Worm (Caenorhabditis elegans): Measurements from ENCODE around the gene F09C6.13.

F09C6.13 gene

DNA sequence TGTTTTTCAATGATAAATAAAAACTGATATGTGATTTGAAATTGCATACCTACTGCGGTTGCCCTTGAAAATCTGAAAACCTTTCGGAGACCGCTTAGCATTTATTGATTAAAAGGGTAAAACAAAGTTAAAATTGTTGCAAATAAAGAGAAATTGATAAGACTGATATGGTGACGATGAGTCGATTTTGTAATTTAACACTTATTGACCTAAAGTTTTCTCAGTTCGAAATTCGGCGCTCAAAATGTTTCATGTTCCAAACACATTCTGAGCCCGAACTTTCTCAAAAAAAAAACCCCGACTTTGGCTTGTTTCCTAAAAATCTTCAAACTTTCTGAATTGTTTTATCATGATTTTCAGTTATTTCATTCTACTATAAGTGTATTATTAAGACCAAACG lies 43.9 kb upstream of the F09C6.13 start, which contains the start of gene clec-40:
TSS of gene clec-40 (minus strand) at position 101 of the 400 bp plus-strand sequence.
- no peak for TF ChIP-seq nhr-27 (tag; optimal IDR thresholded peaks at IDR 0.05)
- TF ChIP-seq lin-54 (GFP tag; optimal IDR thresholded peaks at IDR 0.05) = no peak
- no peak for TF ChIP-seq mxl-1 (tag; optimal IDR thresholded peaks at IDR 0.05)
- no peak for TF ChIP-seq ceh-27 (GFP tag; optimal IDR thresholded peaks at IDR 0.05)
- TF ChIP-seq B0336.3 (GFP tag; IDR thresholded peaks at IDR 0.05) = no peak
- no peak for TF ChIP-seq die-1 (tag; optimal IDR thresholded peaks at IDR 0.05)
- TF ChIP-seq ama-1 (optimal IDR thresholded peaks at IDR 0.05) = no peak
- no peak for TF ChIP-seq ama-1 (GFP tag; optimal IDR thresholded peaks at IDR 0.05)
- no peak for TF ChIP-seq K11D2.4 (GFP tag; IDR thresholded peaks at IDR 0.05)

DNA sequence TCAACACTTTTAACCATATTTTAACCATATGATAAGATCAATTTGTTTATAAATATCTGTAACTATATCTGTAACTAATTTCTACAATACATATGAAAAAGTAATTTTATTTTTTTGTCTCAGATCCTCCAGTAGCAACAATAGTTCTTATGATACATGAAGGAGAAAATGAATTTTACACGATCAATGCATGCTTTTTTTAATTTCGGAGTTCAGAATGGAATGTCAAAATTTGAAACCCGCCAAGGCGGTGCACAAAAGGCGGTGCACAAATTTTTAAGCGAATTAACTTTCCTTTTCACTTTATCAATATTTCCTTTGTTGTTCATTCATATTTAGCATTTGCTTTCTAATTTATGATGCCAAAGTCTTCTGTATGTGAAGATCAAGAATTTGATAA lies 41.9 kb upstream of the F09C6.13 start, which contains the start of gene clec-25:
TSS of gene clec-25 (plus strand) at position 301 of the 400 bp plus-strand sequence.
- TF ChIP-seq ceh-58 (GFP tag; IDR thresholded peaks at IDR 0.05) (no peak), nfya-2 (GFP tag; IDR thresholded peaks at IDR 0.05) (no peak), hlh-26 (GFP tag; conservative IDR thresholded peaks at IDR 0.05) (no peak), ztf-26 (tag; optimal IDR thresholded peaks at IDR 0.05) (no peak), attf-3 (GFP tag; conservative IDR thresholded peaks at IDR 0.05) (no peak)

DNA sequence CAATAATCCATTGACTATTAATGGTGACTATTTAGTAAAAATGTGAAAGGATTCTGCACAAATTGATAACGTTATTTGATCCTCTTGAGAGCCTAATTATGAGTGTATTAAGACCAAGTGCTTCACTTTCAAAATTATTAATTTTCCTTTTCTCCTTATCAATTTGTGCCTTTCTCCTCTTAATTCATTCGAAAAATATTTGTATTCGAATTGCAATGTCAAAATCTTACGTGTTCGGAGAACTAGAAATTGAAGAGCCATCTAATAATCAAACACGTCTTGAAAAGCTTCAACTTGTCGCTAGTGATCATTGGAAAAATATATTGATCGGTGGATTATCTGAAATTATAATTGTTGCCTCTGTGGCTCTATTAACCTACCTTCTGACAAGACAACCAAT lies 36.3 kb upstream of the F09C6.13 start, which contains the start of the genes clec-36 and clec-26:
TSS of gene clec-36 (minus strand) at position 101 of the 400 bp plus-strand sequence.
TSS of gene clec-26 (plus strand) at position 114 of the 400 bp plus-strand sequence.
- TF ChIP-seq F55B11.4 (tag; optimal IDR thresholded peaks at IDR 0.05; ENCODE audit: borderline replicate concordance, insufficient read depth) = no peak
- TF ChIP-seq nhr-80 (tag; optimal IDR thresholded peaks at IDR 0.05) = peak; percentile 18

DNA sequence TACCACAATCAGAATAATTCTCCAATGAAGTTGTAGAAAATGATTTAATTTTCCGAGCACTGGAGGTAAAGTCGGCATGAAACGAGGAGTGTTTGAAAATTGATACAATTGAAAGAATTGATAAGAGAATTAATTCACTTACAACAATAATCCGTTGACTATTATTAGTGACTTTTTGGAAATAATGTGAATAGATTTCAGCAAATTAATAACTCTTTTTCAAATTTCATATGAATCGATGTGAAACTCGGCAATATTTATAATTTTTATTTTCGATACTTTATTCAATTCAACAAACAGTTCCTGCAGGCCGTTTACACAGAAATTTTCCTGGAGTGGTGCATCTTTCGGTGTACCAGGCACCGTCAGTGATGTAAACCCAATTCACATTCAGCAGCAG lies 32.8 kb upstream of the F09C6.13 start, which contains the start of gene clec-37:
TSS of gene clec-37 (minus strand) at position 101 of the 400 bp plus-strand sequence.
- no peak for TF ChIP-seq dox-1 (GFP tag; IDR thresholded peaks at IDR 0.05)
- no peak for TF ChIP-seq snpc-1.3 (tag; optimal IDR thresholded peaks at IDR 0.05; ENCODE audit: insufficient read depth)
- TF ChIP-seq aptf-2 (GFP tag; conservative IDR thresholded peaks at IDR 0.05) = no peak
- TF ChIP-seq bed-2 (GFP tag; IDR thresholded peaks at IDR 0.05) = no peak
- TF ChIP-seq snpc-3.4 (tag; optimal IDR thresholded peaks at IDR 0.05) = no peak
- no peak for TF ChIP-seq ceh-27 (GFP tag; optimal IDR thresholded peaks at IDR 0.05)

DNA sequence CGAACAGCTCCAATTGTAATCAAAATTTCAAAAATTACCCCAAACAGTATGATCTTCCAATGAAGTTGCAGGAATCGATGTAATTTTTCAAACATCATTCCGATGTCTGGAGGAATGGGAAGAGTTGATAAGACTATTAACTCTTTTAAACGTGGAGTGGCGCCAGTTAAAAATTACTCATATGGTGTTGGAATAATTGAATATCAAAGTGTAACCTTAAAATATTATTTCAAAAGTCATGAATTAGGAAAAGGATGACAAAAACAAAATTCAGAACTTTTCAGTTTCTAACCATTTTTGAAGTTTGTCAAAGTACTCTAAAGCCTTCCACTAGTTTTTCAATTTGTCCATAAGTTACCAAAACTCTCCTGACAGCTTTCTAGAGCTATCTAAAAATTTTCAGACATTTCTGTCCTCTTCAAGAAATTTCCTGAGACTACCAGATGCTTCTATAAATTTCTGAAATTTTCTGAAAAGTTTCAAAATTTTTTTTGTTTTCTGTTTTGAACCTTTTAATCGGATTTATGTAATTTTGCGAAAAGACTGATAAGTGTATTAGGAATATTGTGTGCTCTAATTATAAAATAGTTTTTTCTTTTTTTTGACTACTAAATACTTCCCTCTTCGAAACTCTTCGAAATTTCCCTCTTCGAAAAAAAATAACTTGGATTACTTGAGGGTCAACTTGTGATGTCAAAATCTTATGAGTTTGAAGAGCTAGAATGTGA lies 30.7 kb upstream of the F09C6.13 start, which contains the start of the genes clec-35 and clec-27:
TSS of gene clec-35 (minus strand) at position 101 of the 728 bp plus-strand sequence.
TSS of gene clec-27 (plus strand) at position 678 of the 728 bp plus-strand sequence.
- TF ChIP-seq zim-3 (tag; optimal IDR thresholded peaks at IDR 0.05) (no peak), die-1 (tag; optimal IDR thresholded peaks at IDR 0.05) (no peak), akir-1 (GFP tag; optimal IDR thresholded peaks at IDR 0.05) (no peak)

DNA sequence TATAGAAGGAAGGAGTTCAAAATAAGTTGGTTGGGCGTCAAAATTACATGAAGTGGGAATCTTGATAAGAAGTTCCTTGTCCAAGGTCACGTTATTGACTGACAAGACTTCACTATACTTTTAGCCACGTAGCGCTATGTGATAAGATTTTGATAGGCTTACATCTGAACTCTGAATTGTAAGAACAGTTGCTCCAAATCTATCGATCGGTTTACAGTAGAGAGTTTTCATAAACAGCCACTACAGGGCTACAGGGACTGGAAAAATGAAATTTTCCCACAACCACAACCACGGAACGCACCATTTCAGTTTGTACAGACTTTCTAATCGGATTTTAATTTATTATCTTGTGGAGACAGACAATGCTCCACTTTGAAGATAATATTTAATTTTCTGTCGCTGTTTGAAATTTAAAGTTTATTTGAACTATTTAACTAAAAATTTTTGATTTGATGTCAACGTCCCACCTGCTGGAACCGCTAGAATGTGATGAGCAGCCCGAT lies 26.8 kb upstream of the F09C6.13 start, which contains the start of the genes clec-31 and clec-22:
TSS of gene clec-31 (minus strand) at position 101 of the 503 bp plus-strand sequence.
TSS of gene clec-22 (plus strand) at position 453 of the 503 bp plus-strand sequence.
- no peak for TF ChIP-seq C17E4.6 (GFP tag; IDR thresholded peaks at IDR 0.05)
- TF ChIP-seq nhr-90 (tag; optimal IDR thresholded peaks at IDR 0.05) = no peak
- TF ChIP-seq bed-2 (GFP tag; IDR thresholded peaks at IDR 0.05) = no peak
- no peak for TF ChIP-seq ceh-40 (GFP tag; IDR thresholded peaks at IDR 0.05)
- TF ChIP-seq die-1 (tag; optimal IDR thresholded peaks at IDR 0.05) = no peak
